Worm (Caenorhabditis elegans): ENCODE results near the gene his-24.

- TF ChIP-seq pag-3 (tag; optimal IDR thresholded peaks at IDR 0.05; ENCODE audit: borderline replicate concordance) (no peak), ceh-31 (tag; optimal IDR thresholded peaks at IDR 0.05) (no peak), eyg-1 (tag; optimal IDR thresholded peaks at IDR 0.05) (no peak), ztf-16 (tag; optimal IDR thresholded peaks at IDR 0.05) (no peak), pqm-1 (tag; optimal IDR thresholded peaks at IDR 0.05) (no peak)
These were observed 5.2 kb downstream of the his-24 start for ce11 chrX:14495075-14495474.

Measured in whole organism, late embryonic.